Fruit fly (Drosophila melanogaster) whole organism, embryonic: ENCODE results near the gene kek6.
A peak's percentile ranks its signal among the peaks of the same experiment; 100 is the strongest.

Experiments
- Antp ChIP-seq: fragments of 200-800 bp; sonication (Bioruptor generic); optimal IDR thresholded peaks from 3 replicates; lab custom pipeline; 2016; ENCODE audit warnings: missing biosample characterization, missing genetic modification characterization
- Bdp1 ChIP-seq: fragments of 200-800 bp; sonication (Bioruptor generic); optimal IDR thresholded peaks from 3 replicates; lab custom pipeline; 2016; ENCODE audit warnings: missing biosample characterization, missing genetic modification characterization
- Bteb2 ChIP-seq: fragments of 200-800 bp; sonication (Bioruptor generic); optimal IDR thresholded peaks from 2 replicates; lab custom pipeline; 2016; ENCODE audit warnings: missing biosample characterization, missing genetic modification characterization
- C15 ChIP-seq: fragments of 200-800 bp; sonication (Bioruptor generic); IDR thresholded peaks from 3 replicates; pipeline ENCODE4 v1.3.6; 2022; ENCODE audit warnings: missing biosample characterization, missing genetic modification characterization
- CG12071 ChIP-seq: fragments of 200-800 bp; sonication (Bioruptor generic); optimal IDR thresholded peaks from 3 replicates; lab custom pipeline; 2018; ENCODE audit warnings: missing biosample characterization, mild to moderate bottlenecking, missing genetic modification characterization
- CG12942 ChIP-seq: fragments of 200-800 bp; sonication (Bioruptor generic); optimal IDR thresholded peaks from 3 replicates; lab custom pipeline; 2016; ENCODE audit warnings: missing biosample characterization, missing genetic modification characterization
- CG13123 ChIP-seq: fragments of 200-800 bp; sonication (Bioruptor generic); optimal IDR thresholded peaks from 2 replicates; lab custom pipeline; 2016; ENCODE audit warnings: missing biosample characterization, missing genetic modification characterization
- CG13296 ChIP-seq: fragments of 200-800 bp; sonication (Bioruptor generic); optimal IDR thresholded peaks from 3 replicates; lab custom pipeline; 2018; ENCODE audit warnings: missing biosample characterization, mild to moderate bottlenecking, missing genetic modification characterization
- CG13424 ChIP-seq: fragments of 200-800 bp; sonication (Bioruptor generic); optimal IDR thresholded peaks from 2 replicates; lab custom pipeline; 2019; ENCODE audit warnings: missing biosample characterization, mild to moderate bottlenecking, missing genetic modification characterization, moderate library complexity
- CG14965 ChIP-seq: fragments of 200-800 bp; sonication (Bioruptor generic); optimal IDR thresholded peaks from 2 replicates; lab custom pipeline; 2016; ENCODE audit warnings: missing biosample characterization, missing genetic modification characterization, borderline replicate concordance
- CG1602 ChIP-seq: fragments of 200-800 bp; sonication (Bioruptor generic); optimal IDR thresholded peaks from 3 replicates; lab custom pipeline; 2016; ENCODE audit warnings: missing biosample characterization, missing genetic modification characterization
- CG16863 ChIP-seq: fragments of 200-800 bp; sonication (Bioruptor generic); optimal IDR thresholded peaks from 3 replicates; lab custom pipeline; 2016; ENCODE audit warnings: missing biosample characterization, missing genetic modification characterization
- CG17568 ChIP-seq: fragments of 200-800 bp; sonication (Bioruptor generic); optimal IDR thresholded peaks from 2 replicates; lab custom pipeline; 2018; ENCODE audit warnings: missing biosample characterization, mild to moderate bottlenecking, missing genetic modification characterization, moderate library complexity
- CG2129 ChIP-seq: fragments of 200-800 bp; sonication (Bioruptor generic); IDR thresholded peaks from 2 replicates; pipeline ENCODE4 v1.3.6; 2022; ENCODE audit warnings: missing biosample characterization, missing genetic modification characterization; ENCODE audit not compliant: partially characterized antibody
- CG2712 ChIP-seq: fragments of 200-800 bp; optimal IDR thresholded peaks from 3 replicates; lab custom pipeline; 2019; ENCODE audit warnings: missing biosample characterization, mild to moderate bottlenecking, missing genetic modification characterization, moderate library complexity
- CG30403 ChIP-seq: fragments of 200-800 bp; sonication (Bioruptor generic); optimal IDR thresholded peaks from 3 replicates; lab custom pipeline; 2016; ENCODE audit warnings: missing biosample characterization, missing genetic modification characterization
- CG34422 ChIP-seq: fragments of 200-800 bp; sonication (Bioruptor generic); IDR thresholded peaks from 3 replicates; pipeline ENCODE4 v1.3.6; 2022; ENCODE audit warnings: missing biosample characterization, missing genetic modification characterization
- CG8359 ChIP-seq: fragments of 200-800 bp; sonication (Bioruptor generic); optimal IDR thresholded peaks from 2 replicates; lab custom pipeline; 2017; ENCODE audit warnings: missing biosample characterization, mild to moderate bottlenecking, missing genetic modification characterization, borderline replicate concordance
- CG9215 ChIP-seq: fragments of 200-800 bp; sonication (Bioruptor generic); IDR thresholded peaks from 2 replicates; pipeline ENCODE4 v1.3.6; 2022; ENCODE audit warnings: missing biosample characterization, missing genetic modification characterization
- CHES-1-like ChIP-seq: fragments of 200-800 bp; sonication (Bioruptor generic); optimal IDR thresholded peaks from 2 replicates; lab custom pipeline; 2016; ENCODE audit warnings: missing biosample characterization, missing genetic modification characterization
- Dip2 ChIP-seq: fragments of 200-800 bp; sonication (Bioruptor generic); IDR thresholded peaks from 2 replicates; pipeline ENCODE4 v1.3.6; 2022; ENCODE audit warnings: missing biosample characterization, missing genetic modification characterization
- Eip74EF ChIP-seq, 2 experiments: fragments of 200-800 bp in 1 of 2; fragments of >200 bp in 1 of 2; sonication (Bioruptor generic) in 1 of 2; optimal IDR thresholded peaks; 2 replicates each; lab custom pipeline; 2017 to 2019; ENCODE audit warnings: missing biosample characterization in 2 of 2, missing genetic modification characterization in 2 of 2, mild to moderate bottlenecking in 1 of 2, moderate library complexity in 1 of 2
- Fer1 ChIP-seq: fragments of 200-800 bp; sonication (Bioruptor generic); optimal IDR thresholded peaks from 2 replicates; lab custom pipeline; 2017; ENCODE audit warnings: missing biosample characterization, mild to moderate bottlenecking, missing genetic modification characterization
- Fer2 ChIP-seq: fragments of 200-800 bp; sonication (Bioruptor generic); optimal IDR thresholded peaks from 2 replicates; lab custom pipeline; 2018; ENCODE audit warnings: missing biosample characterization, mild to moderate bottlenecking, missing genetic modification characterization, moderate library complexity
- Gsc ChIP-seq: fragments of 200-800 bp; sonication (Bioruptor generic); IDR thresholded peaks from 2 replicates; pipeline ENCODE4 v1.3.6; 2022; ENCODE audit warnings: missing biosample characterization, missing genetic modification characterization
- H2.0 ChIP-seq: fragments of 200-800 bp; sonication (Bioruptor generic); IDR thresholded peaks from 2 replicates; pipeline ENCODE4 v1.3.6; 2022; ENCODE audit warnings: missing biosample characterization, missing genetic modification characterization
- Hmx ChIP-seq: fragments of 200-800 bp; sonication (Bioruptor generic); optimal IDR thresholded peaks from 2 replicates; lab custom pipeline; 2016; ENCODE audit warnings: missing biosample characterization, missing genetic modification characterization
- Mad ChIP-seq: fragments of 200-800 bp; sonication (Bioruptor generic); optimal IDR thresholded peaks from 2 replicates; lab custom pipeline; 2016; ENCODE audit warnings: missing biosample characterization, missing genetic modification characterization
- NK7.1 ChIP-seq: fragments of 200-800 bp; sonication (Bioruptor generic); optimal IDR thresholded peaks from 3 replicates; lab custom pipeline; 2016; ENCODE audit warnings: missing biosample characterization, missing genetic modification characterization
- Nf-YC ChIP-seq: fragments of 200-800 bp; optimal IDR thresholded peaks from 3 replicates; lab custom pipeline; 2019; ENCODE audit warnings: missing biosample characterization, mild to moderate bottlenecking, missing genetic modification characterization, moderate library complexity
- al ChIP-seq: fragments of 200-800 bp; sonication (Bioruptor generic); IDR thresholded peaks from 2 replicates; pipeline ENCODE4 v1.3.6; 2022; ENCODE audit warnings: missing biosample characterization, missing genetic modification characterization
- chif ChIP-seq, 2 experiments: fragments of 200-800 bp; sonication (Bioruptor generic); optimal IDR thresholded peaks; 3 replicates each; lab custom pipeline; 2016; ENCODE audit warnings: missing biosample characterization in 2 of 2, missing genetic modification characterization in 2 of 2
- chm ChIP-seq: fragments of 200-800 bp; sonication (Bioruptor generic); IDR thresholded peaks from 2 replicates; pipeline ENCODE4 v1.3.6; 2022; ENCODE audit warnings: missing biosample characterization, missing genetic modification characterization
- crc ChIP-seq: fragments of 200-800 bp; sonication (Bioruptor generic); optimal IDR thresholded peaks from 2 replicates; lab custom pipeline; 2016; ENCODE audit warnings: missing biosample characterization, missing genetic modification characterization
- dimm ChIP-seq: fragments of 200-800 bp; sonication (Bioruptor generic); IDR thresholded peaks from 2 replicates; pipeline ENCODE4 v1.3.6; 2022; ENCODE audit warnings: missing biosample characterization, missing genetic modification characterization
- eyg ChIP-seq: fragments of 200-800 bp; sonication (Bioruptor generic); optimal IDR thresholded peaks from 3 replicates; lab custom pipeline; 2016; ENCODE audit warnings: missing biosample characterization, missing genetic modification characterization
- fd3F ChIP-seq: fragments of 200-800 bp; sonication (Bioruptor generic); optimal IDR thresholded peaks from 2 replicates; lab custom pipeline; 2018; ENCODE audit warnings: missing biosample characterization, mild to moderate bottlenecking, missing genetic modification characterization, moderate library complexity
- gfzf ChIP-seq: fragments of 200-800 bp; sonication (Bioruptor generic); optimal IDR thresholded peaks from 2 replicates; lab custom pipeline; 2016; ENCODE audit warnings: missing biosample characterization, mild to moderate bottlenecking, missing genetic modification characterization, moderate library complexity
- insv ChIP-seq, 2 experiments: fragments of 200-800 bp; sonication (Bioruptor generic); optimal IDR thresholded peaks; 3 replicates each; lab custom pipeline; 2016 to 2018; ENCODE audit warnings: missing biosample characterization in 2 of 2, missing genetic modification characterization in 2 of 2
- kay ChIP-seq: fragments of 200-800 bp; sonication (Bioruptor generic); optimal IDR thresholded peaks from 2 replicates; lab custom pipeline; 2016; ENCODE audit warnings: missing biosample characterization, missing genetic modification characterization
- lilli ChIP-seq: fragments of 200-800 bp; sonication (Bioruptor generic); optimal IDR thresholded peaks from 3 replicates; lab custom pipeline; 2016; ENCODE audit warnings: missing biosample characterization, missing genetic modification characterization
- odd ChIP-seq: fragments of 200-800 bp; sonication (Bioruptor generic); optimal IDR thresholded peaks from 2 replicates; lab custom pipeline; 2017; ENCODE audit warnings: missing biosample characterization, mild to moderate bottlenecking, missing genetic modification characterization
- onecut ChIP-seq: fragments of 200-800 bp; sonication (Bioruptor generic); IDR thresholded peaks from 2 replicates; pipeline ENCODE4 v1.3.6; 2022; ENCODE audit warnings: missing biosample characterization, missing genetic modification characterization
- org-1 ChIP-seq: fragments of 200-800 bp; sonication (Bioruptor generic); optimal IDR thresholded peaks from 2 replicates; lab custom pipeline; 2017; ENCODE audit warnings: missing biosample characterization, missing genetic modification characterization
- pros ChIP-seq: fragments of 200-800 bp; sonication (Bioruptor generic); optimal IDR thresholded peaks from 3 replicates; lab custom pipeline; 2019; ENCODE audit warnings: missing biosample characterization, mild to moderate bottlenecking, missing genetic modification characterization, moderate library complexity
- pzg ChIP-seq: fragments of 200-800 bp; sonication (Bioruptor generic); optimal IDR thresholded peaks from 3 replicates; lab custom pipeline; 2018; ENCODE audit warnings: missing biosample characterization, mild to moderate bottlenecking, missing genetic modification characterization, moderate library complexity
- stc ChIP-seq: fragments of 200-800 bp; sonication (Bioruptor generic); IDR thresholded peaks from 2 replicates; pipeline ENCODE4 v1.3.6; 2022; ENCODE audit warnings: missing biosample characterization, missing genetic modification characterization
- ttk ChIP-seq: fragments of 200-800 bp; sonication (Bioruptor generic); IDR thresholded peaks from 2 replicates; pipeline ENCODE4 v2.1.2; 2022; ENCODE audit warnings: missing biosample characterization, missing genetic modification characterization
- twi ChIP-seq: fragments of 200-800 bp; optimal IDR thresholded peaks from 2 replicates; lab custom pipeline; 2019; ENCODE audit warnings: missing biosample characterization, mild to moderate bottlenecking, missing genetic modification characterization, moderate library complexity
- wek ChIP-seq: fragments of 200-800 bp; sonication (Bioruptor generic); optimal IDR thresholded peaks from 3 replicates; lab custom pipeline; 2018; ENCODE audit warnings: missing biosample characterization, mild to moderate bottlenecking, missing genetic modification characterization, moderate library complexity
- zf30C ChIP-seq: fragments of 200-800 bp; sonication (Bioruptor generic); optimal IDR thresholded peaks from 3 replicates; lab custom pipeline; 2018; ENCODE audit warnings: missing biosample characterization, mild to moderate bottlenecking, missing genetic modification characterization

kek6 gene

DNA sequence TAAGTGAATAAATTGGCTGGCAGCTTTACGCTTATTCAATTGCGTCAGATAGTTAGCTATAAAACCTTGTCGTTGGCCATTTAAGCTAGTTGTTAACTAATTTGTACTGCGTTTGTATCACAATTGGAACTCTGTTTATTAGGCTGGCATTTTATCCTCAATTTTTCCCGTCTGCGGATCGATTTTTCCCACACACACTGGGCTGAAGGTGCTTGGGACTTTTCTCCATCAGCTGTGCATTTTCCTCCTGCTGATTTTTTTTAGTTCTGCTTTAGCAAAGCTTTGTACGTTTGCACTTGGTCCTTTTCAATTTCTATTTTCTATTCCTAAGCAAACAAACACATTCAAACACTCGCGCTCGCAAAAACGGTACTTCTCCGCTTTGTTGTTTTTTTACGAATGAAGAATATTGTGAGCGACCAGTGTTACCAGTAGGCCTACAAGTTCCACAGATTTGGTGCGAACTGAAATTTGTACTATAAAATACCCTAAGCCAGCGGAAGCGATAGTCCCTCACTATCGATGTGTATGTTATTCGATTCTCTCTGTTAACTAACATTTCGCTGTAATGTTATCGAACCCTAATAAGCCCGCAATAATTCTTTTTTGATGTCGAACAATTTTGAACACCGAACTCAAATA is 12.4 kb upstream of the kek6 start (continued):
- TF ChIP-seq Bteb2 (GFP tag; lab: Kevin White, UChicago): peak; percentile 10
- peak; percentile 41 for TF ChIP-seq CG13424 (tag; lab: Kevin White, UChicago)
- TF ChIP-seq CG12071 (GFP tag; lab: Kevin White, UChicago): peak; percentile 38
- peak; percentile 96 for TF ChIP-seq gfzf (GFP tag; lab: Kevin White, UChicago)
- no peak for TF ChIP-seq CG13123 (GFP tag; lab: Kevin White, UChicago)
- TF ChIP-seq crc (GFP tag; lab: Kevin White, UChicago): peak; percentile 14
- TF ChIP-seq Dip2: no peak
- peak; percentile 15 for TF ChIP-seq CG17568
- TF ChIP-seq CG2712 (tag; lab: Kevin White, UChicago): peak; percentile 40
- TF ChIP-seq CG1602 (GFP tag; lab: Kevin White, UChicago): no peak
- peak; percentile 98 for TF ChIP-seq pzg (GFP tag; lab: Kevin White, UChicago)
- peak; percentile 7 for TF ChIP-seq twi (tag; lab: Kevin White, UChicago)
- TF ChIP-seq zf30C: peak; percentile 2
- no peak for TF ChIP-seq kay
- TF ChIP-seq CG9215 (GFP tag; lab: Robert Waterston, UW): no peak
- TF ChIP-seq C15 (GFP tag; lab: Robert Waterston, UW): no peak
- no peak for TF ChIP-seq pros (GFP tag; lab: Kevin White, UChicago)
- TF ChIP-seq Mad (GFP tag; lab: Kevin White, UChicago): peak; percentile 39
- TF ChIP-seq eyg (GFP tag; lab: Kevin White, UChicago): no peak
- peak; percentile 43 for TF ChIP-seq Nf-YC (tag; lab: Kevin White, UChicago)
- no peak for TF ChIP-seq CG34422 (GFP tag; lab: Robert Waterston, UW)
- TF ChIP-seq CG16863 (GFP tag; lab: Kevin White, UChicago): no peak
- no peak for TF ChIP-seq al (GFP tag; lab: Robert Waterston, UW)
- peak; percentile 56 for TF ChIP-seq lilli (GFP tag; lab: Kevin White, UChicago)
- TF ChIP-seq CG12942 (GFP tag; lab: Kevin White, UChicago): no peak
- TF ChIP-seq Fer1 (GFP tag; lab: Kevin White, UChicago): peak; percentile 56
- peak; percentile 56 for TF ChIP-seq CHES-1-like
- TF ChIP-seq Fer2 (tag; lab: Kevin White, UChicago): no peak
- no peak for TF ChIP-seq org-1 (GFP tag; lab: Kevin White, UChicago)
- TF ChIP-seq CG2129: no peak
- no peak for TF ChIP-seq chm (GFP tag; lab: Robert Waterston, UW)
- no peak for TF ChIP-seq stc (GFP tag; lab: Robert Waterston, UW)
- TF ChIP-seq Gsc (GFP tag; lab: Robert Waterston, UW): no peak
- TF ChIP-seq insv (GFP tag; optimal IDR thresholded peaks at IDR 0.05; lab: Kevin White, UChicago): peak in 1 of 2 experiments; percentile 60
- TF ChIP-seq dimm (GFP tag; lab: Robert Waterston, UW): no peak
- no peak for TF ChIP-seq ttk (GFP tag; lab: Robert Waterston, UW)
- no peak for TF ChIP-seq H2.0 (GFP tag; lab: Robert Waterston, UW)
- no peak for TF ChIP-seq Hmx (GFP tag; lab: Kevin White, UChicago)
- TF ChIP-seq NK7.1 (GFP tag; lab: Kevin White, UChicago): peak; percentile 0
- peak; percentile 40 for TF ChIP-seq CG13296 (GFP tag; lab: Kevin White, UChicago)
- TF ChIP-seq odd (GFP tag; lab: Kevin White, UChicago): peak; percentile 1
- TF ChIP-seq Antp (GFP tag; lab: Kevin White, UChicago): no peak
- peak; percentile 60 for TF ChIP-seq wek (GFP tag; lab: Kevin White, UChicago)
- TF ChIP-seq fd3F (GFP tag; lab: Kevin White, UChicago): no peak
- TF ChIP-seq CG8359 (GFP tag; lab: Kevin White, UChicago): no peak
- TF ChIP-seq Eip74EF (GFP tag; optimal IDR thresholded peaks at IDR 0.05; lab: Kevin White, UChicago): no peak
- TF ChIP-seq CG30403 (GFP tag; lab: Kevin White, UChicago): peak; percentile 3
- peak in 1 of 2 experiments; percentile 13 for TF ChIP-seq chif (GFP tag; optimal IDR thresholded peaks at IDR 0.05; lab: Kevin White, UChicago)
- peak; percentile 94 for TF ChIP-seq onecut (GFP tag; lab: Robert Waterston, UW)
- TF ChIP-seq CG14965 (GFP tag; lab: Kevin White, UChicago): no peak
- no peak for TF ChIP-seq Bdp1 (GFP tag; lab: Kevin White, UChicago)
